Worm (Caenorhabditis elegans) whole organism, late embryonic: ENCODE measurements around the gene crb-1.

ENCODE experiments used
- F13H6.1 ChIP-seq: sonication (generic microtip); optimal IDR thresholded peaks from 2 replicates; lab custom pipeline; 2016; ENCODE audit warnings: missing genetic modification characterization, missing compliant biosample characterization
- K02D7.2 ChIP-seq: sonication (generic microtip); optimal IDR thresholded peaks from 2 replicates; lab custom pipeline; 2017; ENCODE audit warnings: mild to moderate bottlenecking, missing genetic modification characterization, missing compliant biosample characterization
- K09A11.1 ChIP-seq: sonication (generic microtip); optimal IDR thresholded peaks from 2 replicates; lab custom pipeline; 2017; ENCODE audit warnings: antibody characterized with exemption, mild to moderate bottlenecking, missing genetic modification characterization, missing compliant biosample characterization; ENCODE audit not compliant: insufficient read depth
- Y22D7AL.16 ChIP-seq: sonication (generic microtip); optimal IDR thresholded peaks from 2 replicates; lab custom pipeline; 2016; ENCODE audit warnings: missing genetic modification characterization, missing compliant biosample characterization
- ceh-14 ChIP-seq: sonication (generic microtip); optimal IDR thresholded peaks from 2 replicates; lab custom pipeline; 2016; ENCODE audit warnings: missing genotype, missing genetic modification characterization, missing compliant biosample characterization
- ceh-18 ChIP-seq: sonication (generic microtip); optimal IDR thresholded peaks from 2 replicates; lab custom pipeline; 2016; ENCODE audit warnings: missing genetic modification characterization, missing compliant biosample characterization
- ceh-24 ChIP-seq: sonication (generic microtip); optimal IDR thresholded peaks from 2 replicates; lab custom pipeline; 2016; ENCODE audit warnings: mild to moderate bottlenecking, missing genetic modification characterization, missing compliant biosample characterization
- ceh-30 ChIP-seq: fragments of 150-350 bp; optimal IDR thresholded peaks from 2 replicates; lab custom pipeline; 2014; ENCODE audit warnings: missing biosample characterization, missing genetic modification characterization
- ceh-31 ChIP-seq: sonication (generic microtip); optimal IDR thresholded peaks from 2 replicates; lab custom pipeline; 2016; ENCODE audit warnings: missing genetic modification characterization, missing compliant biosample characterization
- ceh-34 ChIP-seq: sonication (generic microtip); optimal IDR thresholded peaks from 2 replicates; lab custom pipeline; 2016; ENCODE audit warnings: mild to moderate bottlenecking, missing genetic modification characterization, missing compliant biosample characterization
- ceh-6 ChIP-seq: fragments of 200-800 bp; sonication (Bioruptor generic); optimal IDR thresholded peaks from 2 replicates; lab custom pipeline; 2018; ENCODE audit warnings: mild to moderate bottlenecking, missing genetic modification characterization, missing compliant biosample characterization
- che-1 ChIP-seq: sonication (generic microtip); optimal IDR thresholded peaks from 2 replicates; lab custom pipeline; 2016; ENCODE audit warnings: mild to moderate bottlenecking, missing genetic modification characterization, missing compliant biosample characterization
- elt-2 ChIP-seq: sonication (generic microtip); optimal IDR thresholded peaks from 2 replicates; lab custom pipeline; 2016; ENCODE audit warnings: missing genetic modification reagents, missing genetic modification characterization, missing compliant biosample characterization
- eyg-1 ChIP-seq: sonication (generic microtip); optimal IDR thresholded peaks from 2 replicates; lab custom pipeline; 2016; ENCODE audit warnings: missing genotype, missing genetic modification characterization, missing compliant biosample characterization
- fax-1 ChIP-seq: sonication (generic microtip); optimal IDR thresholded peaks from 2 replicates; lab custom pipeline; 2016; ENCODE audit warnings: missing genotype, missing genetic modification characterization, missing compliant biosample characterization
- fkh-6 ChIP-seq: sonication (generic microtip); optimal IDR thresholded peaks from 2 replicates; lab custom pipeline; 2016; ENCODE audit warnings: missing genetic modification characterization, missing compliant biosample characterization
- hlh-13 ChIP-seq: fragments of 200-800 bp; sonication (Bioruptor generic); optimal IDR thresholded peaks from 2 replicates; lab custom pipeline; 2018; ENCODE audit warnings: mild to moderate bottlenecking, missing genetic modification characterization, missing compliant biosample characterization
- hlh-15 ChIP-seq: sonication (generic microtip); optimal IDR thresholded peaks from 2 replicates; lab custom pipeline; 2016; ENCODE audit warnings: missing genetic modification characterization, missing compliant biosample characterization
- hlh-30 ChIP-seq: sonication (generic microtip); optimal IDR thresholded peaks from 2 replicates; lab custom pipeline; 2017; ENCODE audit warnings: antibody characterized with exemption, missing genetic modification characterization, missing compliant biosample characterization; ENCODE audit not compliant: insufficient read depth
- hlh-6 ChIP-seq: sonication (generic microtip); optimal IDR thresholded peaks from 2 replicates; lab custom pipeline; 2016; ENCODE audit warnings: missing genotype, missing genetic modification characterization, missing compliant biosample characterization
- hlh-8 ChIP-seq: sonication (generic microtip); optimal IDR thresholded peaks from 2 replicates; lab custom pipeline; 2016; ENCODE audit warnings: missing genotype, missing genetic modification characterization, missing compliant biosample characterization
- lim-6 ChIP-seq: sonication (generic microtip); optimal IDR thresholded peaks from 2 replicates; lab custom pipeline; 2016; ENCODE audit warnings: missing genetic modification characterization, missing compliant biosample characterization
- mec-3 ChIP-seq: sonication (generic microtip); optimal IDR thresholded peaks from 2 replicates; lab custom pipeline; 2016; ENCODE audit warnings: borderline replicate concordance, missing genetic modification characterization, missing compliant biosample characterization
- nfya-1 ChIP-seq: sonication (generic microtip); optimal IDR thresholded peaks from 2 replicates; lab custom pipeline; 2017; ENCODE audit warnings: missing genetic modification characterization, mild to moderate bottlenecking, missing compliant biosample characterization, antibody characterized with exemption, moderate library complexity
- nhr-232 ChIP-seq: sonication (generic microtip); optimal IDR thresholded peaks from 2 replicates; lab custom pipeline; 2016; ENCODE audit warnings: missing genetic modification characterization, missing compliant biosample characterization
- npax-4 ChIP-seq: sonication (generic microtip); optimal IDR thresholded peaks from 2 replicates; lab custom pipeline; 2016; ENCODE audit warnings: missing genetic modification characterization, missing compliant biosample characterization
- pat-9 ChIP-seq: fragments of 200-800 bp; sonication (Bioruptor generic); optimal IDR thresholded peaks from 2 replicates; lab custom pipeline; 2018; ENCODE audit warnings: mild to moderate bottlenecking, missing genetic modification characterization, moderate library complexity, missing compliant biosample characterization
- pax-1 ChIP-seq: fragments of 150-350 bp; optimal IDR thresholded peaks from 2 replicates; lab custom pipeline; 2014; ENCODE audit warnings: missing biosample characterization, missing genetic modification characterization
- pha-4 ChIP-seq: fragments of 150-350 bp; optimal IDR thresholded peaks from 2 replicates; lab custom pipeline; 2018; ENCODE audit warnings: missing biosample characterization, missing genetic modification reagents, missing genetic modification characterization
- pqm-1 ChIP-seq: sonication (generic microtip); optimal IDR thresholded peaks from 2 replicates; lab custom pipeline; 2016; ENCODE audit warnings: missing genetic modification characterization, missing compliant biosample characterization
- pros-1 ChIP-seq: fragments of 150-350 bp; optimal IDR thresholded peaks from 2 replicates; lab custom pipeline; 2014; ENCODE audit warnings: missing biosample characterization, missing genetic modification reagents, missing genetic modification characterization
- ref-2 ChIP-seq: sonication (generic microtip); optimal IDR thresholded peaks from 2 replicates; lab custom pipeline; 2016; ENCODE audit warnings: missing genetic modification characterization, missing compliant biosample characterization
- rnt-1 ChIP-seq: sonication (generic microtip); optimal IDR thresholded peaks from 2 replicates; lab custom pipeline; 2016; ENCODE audit warnings: missing genetic modification characterization, missing compliant biosample characterization
- sdc-2 ChIP-seq: sonication (generic microtip); optimal IDR thresholded peaks from 2 replicates; lab custom pipeline; 2016; ENCODE audit warnings: missing genotype, missing genetic modification characterization, missing compliant biosample characterization
- sox-2 ChIP-seq: fragments of 200-800 bp; sonication (Bioruptor generic); IDR thresholded peaks from 2 replicates; pipeline ENCODE4 v1.3.6; 2022; ENCODE audit warnings: missing genetic modification reagents, missing genetic modification characterization, missing compliant biosample characterization
- sox-4 ChIP-seq: sonication (generic microtip); optimal IDR thresholded peaks from 2 replicates; lab custom pipeline; 2017; ENCODE audit warnings: mild to moderate bottlenecking, missing genetic modification characterization, inconsistent platforms, missing compliant biosample characterization
- tbx-2 ChIP-seq: sonication (generic microtip); optimal IDR thresholded peaks from 2 replicates; lab custom pipeline; 2016; ENCODE audit warnings: missing genetic modification characterization, missing compliant biosample characterization
- ttx-3 ChIP-seq: sonication (generic microtip); optimal IDR thresholded peaks from 2 replicates; lab custom pipeline; 2016; ENCODE audit warnings: missing genetic modification reagents, missing genetic modification characterization, missing compliant biosample characterization
- unc-55 ChIP-seq: sonication (generic microtip); optimal IDR thresholded peaks from 2 replicates; lab custom pipeline; 2017; ENCODE audit warnings: missing biosample characterization, missing genetic modification reagents, missing genetic modification characterization
- unc-86 ChIP-seq: sonication (generic microtip); optimal IDR thresholded peaks from 2 replicates; lab custom pipeline; 2016; ENCODE audit warnings: missing genetic modification characterization, missing compliant biosample characterization
- ztf-16 ChIP-seq: sonication (generic microtip); optimal IDR thresholded peaks from 2 replicates; lab custom pipeline; 2017; ENCODE audit warnings: missing genetic modification characterization, missing compliant biosample characterization

crb-1 gene

DNA sequence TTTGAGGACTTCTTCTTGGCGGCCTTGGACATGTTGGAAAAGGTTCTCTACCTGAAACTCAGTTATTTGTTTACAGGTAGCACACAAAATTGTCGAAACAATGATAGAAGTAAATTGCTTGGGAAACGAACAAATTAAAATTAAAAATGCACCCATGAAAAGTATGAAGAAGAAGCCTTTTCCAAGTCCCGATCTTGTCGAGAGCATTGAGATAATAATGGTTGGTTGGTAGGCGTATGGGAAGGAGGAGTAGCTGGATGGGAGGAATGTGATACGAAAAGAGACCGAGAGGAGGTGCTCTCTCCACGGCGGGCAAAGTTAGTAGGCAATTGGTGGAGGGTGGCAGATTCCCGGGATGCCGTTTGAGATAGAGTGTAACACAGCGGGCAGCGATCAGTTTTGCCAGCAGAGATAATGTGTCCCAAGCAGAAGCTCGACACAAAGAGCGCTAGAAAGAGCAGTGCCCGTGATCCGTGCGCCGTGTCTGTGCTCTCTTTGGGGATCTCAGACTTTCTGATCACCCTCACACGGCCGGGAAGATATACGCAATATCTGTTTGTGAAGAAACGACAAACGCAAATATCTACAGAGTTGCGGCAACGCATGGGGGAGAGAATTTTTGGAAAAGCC is 42.8 kb upstream of the crb-1 start, which contains the start of gene mlc-2 (continued):
- TF ChIP-seq unc-55: peak; percentile 31
- TF ChIP-seq ceh-31 (tag; lab: Kevin White, UChicago): no peak
- TF ChIP-seq eyg-1 (tag; lab: Kevin White, UChicago): no peak
- no peak for TF ChIP-seq sox-4
- TF ChIP-seq ceh-14 (tag; lab: Kevin White, UChicago): no peak
- no peak for TF ChIP-seq elt-2 (tag; lab: Kevin White, UChicago)
- TF ChIP-seq tbx-2 (tag; lab: Kevin White, UChicago): peak; percentile 39
- no peak for TF ChIP-seq ztf-16 (tag; lab: Kevin White, UChicago)
- peak; percentile 24 for TF ChIP-seq pat-9 (tag; lab: Kevin White, UChicago)
- no peak for TF ChIP-seq nfya-1
- peak; percentile 8 for TF ChIP-seq hlh-6 (tag; lab: Kevin White, UChicago)
- no peak for TF ChIP-seq nhr-232
- TF ChIP-seq ref-2: peak; percentile 19
- no peak for TF ChIP-seq ttx-3
- no peak for TF ChIP-seq K09A11.1 (tag; lab: Kevin White, UChicago)
- TF ChIP-seq hlh-15 (tag; lab: Kevin White, UChicago): no peak
- TF ChIP-seq unc-86 (tag; lab: Kevin White, UChicago): no peak
- no peak for TF ChIP-seq mec-3 (tag; lab: Kevin White, UChicago)
- TF ChIP-seq ceh-6 (GFP tag; lab: Kevin White, UChicago): no peak
- no peak for TF ChIP-seq fax-1 (tag; lab: Kevin White, UChicago)
- no peak for TF ChIP-seq npax-4 (tag; lab: Kevin White, UChicago)
- no peak for TF ChIP-seq pqm-1 (tag; lab: Kevin White, UChicago)
- no peak for TF ChIP-seq ceh-24 (tag; lab: Kevin White, UChicago)
- no peak for TF ChIP-seq pha-4 (tag; lab: Kevin White, UChicago)
- TF ChIP-seq rnt-1 (tag; lab: Kevin White, UChicago): peak; percentile 78
- peak; percentile 93 for TF ChIP-seq ceh-18 (tag; lab: Kevin White, UChicago)
- no peak for TF ChIP-seq pros-1 (tag; lab: Kevin White, UChicago)
- no peak for TF ChIP-seq fkh-6 (tag; lab: Kevin White, UChicago)
- no peak for TF ChIP-seq hlh-8
- TF ChIP-seq F13H6.1 (tag; lab: Kevin White, UChicago): no peak
- TF ChIP-seq lim-6 (tag; lab: Kevin White, UChicago): no peak

- TF ChIP-seq pax-1 (tag; lab: Kevin White, UChicago) (no peak), ceh-31 (tag; lab: Kevin White, UChicago) (peak; percentile 60), hlh-13 (GFP tag; lab: Kevin White, UChicago) (no peak), hlh-6 (tag; lab: Kevin White, UChicago) (no peak), ceh-34 (tag; lab: Kevin White, UChicago) (peak; percentile 27), sdc-2 (tag; lab: Kevin White, UChicago) (peak; percentile 61), che-1 (tag; lab: Kevin White, UChicago) (no peak), ceh-30 (no peak), tbx-2 (tag; lab: Kevin White, UChicago) (peak; percentile 25), sox-2 (GFP tag; lab: Robert Waterston, UW) (peak; percentile 83), nfya-1 (peak; percentile 63), hlh-30 (tag; lab: Kevin White, UChicago) (peak; percentile 96), nhr-232 (no peak), K02D7.2 (tag; lab: Kevin White, UChicago) (no peak), Y22D7AL.16 (tag; lab: Kevin White, UChicago) (no peak), sox-4 (no peak)
Measured at ce11 chrX:17451410-17451809, 37.6 kb upstream of the crb-1 start, which contains the start of gene C36E6.2. TSS of gene C36E6.2 (plus strand) at chrX:17451670.
